Worm (Caenorhabditis elegans) whole organism, L1 larva: ENCODE measurements around the gene mam-6.

Experiments used
- C04F5.9 ChIP-seq: sonication (generic microtip); optimal IDR thresholded peaks from 2 replicates; lab custom pipeline; 2016; ENCODE audit warnings: missing genetic modification characterization, missing compliant biosample characterization
- C16A3.4 ChIP-seq: fragments of 150-350 bp; optimal IDR thresholded peaks from 2 replicates; lab custom pipeline; 2014; ENCODE audit warnings: missing biosample characterization, missing genetic modification characterization
- C34B4.2 ChIP-seq: sonication (generic microtip); optimal IDR thresholded peaks from 2 replicates; lab custom pipeline; 2017; ENCODE audit warnings: mild to moderate bottlenecking, missing genetic modification characterization, missing compliant biosample characterization
- ama-1 ChIP-seq: fragments of 150-350 bp; optimal IDR thresholded peaks from 2 replicates; lab custom pipeline; 2014
- blmp-1 ChIP-seq: fragments of 150-350 bp; optimal IDR thresholded peaks from 2 replicates; lab custom pipeline; 2014; ENCODE audit warnings: missing biosample characterization, missing genetic modification characterization
- ceh-63 ChIP-seq: fragments of 200-800 bp; sonication (Bioruptor generic); optimal IDR thresholded peaks from 2 replicates; lab custom pipeline; 2018; ENCODE audit warnings: mild to moderate bottlenecking, missing genetic modification characterization, missing compliant biosample characterization
- ceh-82 ChIP-seq, 3 experiments: fragments of 150-350 bp in 1 of 3; sonication (generic microtip) in 2 of 3; optimal IDR thresholded peaks; 2 replicates each; lab custom pipeline; 2014 to 2017; ENCODE audit warnings: missing biosample characterization in 3 of 3, missing genetic modification characterization in 3 of 3
- ceh-88 ChIP-seq: fragments of 200-800 bp; sonication (Bioruptor generic); IDR thresholded peaks from 2 replicates; pipeline ENCODE4 v1.3.6; 2022; ENCODE audit warnings: missing genetic modification characterization, missing compliant biosample characterization
- ceh-90 ChIP-seq: sonication (generic microtip); optimal IDR thresholded peaks from 2 replicates; lab custom pipeline; 2016; ENCODE audit warnings: missing genetic modification characterization, missing compliant biosample characterization
- ces-1 ChIP-seq: fragments of 150-350 bp; optimal IDR thresholded peaks from 2 replicates; lab custom pipeline; 2014; ENCODE audit warnings: missing biosample characterization, missing genetic modification reagents, missing genetic modification characterization
- efl-1 ChIP-seq, 4 experiments: fragments of 150-350 bp; optimal IDR thresholded peaks in 3 of 4; peaks in 1 of 4; 1 replicate in 1 of 4; 2 replicates in 3 of 4; lab custom pipeline; 2014; ENCODE audit warnings: missing biosample characterization in 2 of 4, missing genetic modification characterization in 2 of 4, missing genetic modification reagents in 2 of 4
- egl-27 ChIP-seq, 2 experiments: fragments of 150-350 bp in 1 of 2; sonication (generic microtip); optimal IDR thresholded peaks; 3 replicates each; lab custom pipeline; 2017 to 2018; ENCODE audit warnings: missing biosample characterization in 2 of 2, missing genetic modification characterization in 2 of 2, missing genetic modification reagents in 2 of 2
- elt-2 ChIP-seq: sonication (generic microtip); optimal IDR thresholded peaks from 2 replicates; lab custom pipeline; 2016; ENCODE audit warnings: missing genetic modification characterization, mild to moderate bottlenecking, inconsistent platforms, missing compliant biosample characterization, missing genetic modification reagents
- fos-1 ChIP-seq: fragments of 150-350 bp; optimal IDR thresholded peaks from 2 replicates; lab custom pipeline; 2014; ENCODE audit warnings: missing biosample characterization, missing genetic modification characterization
- hlh-17 ChIP-seq: fragments of 200-800 bp; sonication (Bioruptor generic); optimal IDR thresholded peaks from 2 replicates; lab custom pipeline; 2018; ENCODE audit warnings: missing genetic modification characterization, mild to moderate bottlenecking, missing compliant biosample characterization, moderate library complexity, borderline replicate concordance
- hpl-2 ChIP-seq: fragments of 150-350 bp; optimal IDR thresholded peaks from 2 replicates; lab custom pipeline; 2014; ENCODE audit warnings: missing biosample characterization, missing genetic modification reagents, missing genetic modification characterization
- jun-1 ChIP-seq: fragments of 150-350 bp; optimal IDR thresholded peaks from 2 replicates; lab custom pipeline; 2014; ENCODE audit warnings: missing biosample characterization, missing genetic modification reagents, missing genetic modification characterization
- lin-14 ChIP-seq: fragments of 200-800 bp; sonication (Bioruptor generic); optimal IDR thresholded peaks from 2 replicates; lab custom pipeline; 2018; ENCODE audit warnings: mild to moderate bottlenecking, missing genetic modification characterization, moderate library complexity, missing compliant biosample characterization
- lin-15B ChIP-seq: fragments of 150-350 bp; sonication (generic microtip); optimal IDR thresholded peaks from 3 replicates; lab custom pipeline; 2014; ENCODE audit warnings: missing biosample characterization, missing genetic modification characterization
- lin-35 ChIP-seq, 2 experiments: fragments of 150-350 bp; optimal IDR thresholded peaks; 2 replicates each; lab custom pipeline; 2014; ENCODE audit warnings: missing biosample characterization in 2 of 2, missing genetic modification characterization in 2 of 2, missing genetic modification reagents in 2 of 2
- lsy-2 ChIP-seq, 2 experiments: fragments of 150-350 bp; optimal IDR thresholded peaks; 2 replicates each; lab custom pipeline; 2014; ENCODE audit warnings: missing biosample characterization in 2 of 2, missing genetic modification characterization in 2 of 2
- mep-1 ChIP-seq: fragments of 150-350 bp; optimal IDR thresholded peaks from 2 replicates; lab custom pipeline; 2014; ENCODE audit warnings: missing biosample characterization, missing genetic modification characterization
- nhr-11 ChIP-seq: fragments of 150-350 bp; optimal IDR thresholded peaks from 2 replicates; lab custom pipeline; 2014; ENCODE audit warnings: missing biosample characterization, missing genetic modification characterization
- nhr-12 ChIP-seq: sonication (generic microtip); optimal IDR thresholded peaks from 2 replicates; lab custom pipeline; 2017; ENCODE audit warnings: missing biosample characterization, missing genetic modification characterization
- nhr-237 ChIP-seq: fragments of 150-350 bp; optimal IDR thresholded peaks from 2 replicates; lab custom pipeline; 2014; ENCODE audit warnings: missing biosample characterization, missing genetic modification characterization
- nhr-28 ChIP-seq: fragments of 150-350 bp; optimal IDR thresholded peaks from 2 replicates; lab custom pipeline; 2014; ENCODE audit warnings: missing biosample characterization, missing genetic modification characterization
- nhr-47 ChIP-seq: sonication (generic microtip); optimal IDR thresholded peaks from 2 replicates; lab custom pipeline; 2016; ENCODE audit warnings: mild to moderate bottlenecking, missing genetic modification characterization, moderate library complexity, missing compliant biosample characterization
- nhr-71 ChIP-seq: sonication (generic microtip); optimal IDR thresholded peaks from 2 replicates; lab custom pipeline; 2016; ENCODE audit warnings: mild to moderate bottlenecking, missing genetic modification characterization, moderate library complexity, missing compliant biosample characterization
- nhr-77 ChIP-seq: fragments of 150-350 bp; optimal IDR thresholded peaks from 2 replicates; lab custom pipeline; 2014; ENCODE audit warnings: missing biosample characterization, missing genetic modification characterization
- nhr-84 ChIP-seq: sonication (generic microtip); optimal IDR thresholded peaks from 2 replicates; lab custom pipeline; 2017; ENCODE audit warnings: missing biosample characterization, missing genetic modification characterization
- nhr-90 ChIP-seq: sonication (generic microtip); optimal IDR thresholded peaks from 2 replicates; lab custom pipeline; 2016; ENCODE audit warnings: mild to moderate bottlenecking, missing genetic modification characterization, missing compliant biosample characterization; ENCODE audit not compliant: poor library complexity
- skn-1 ChIP-seq: fragments of 150-350 bp; optimal IDR thresholded peaks from 2 replicates; lab custom pipeline; 2014; ENCODE audit warnings: missing biosample characterization, missing genetic modification characterization
- snpc-4 ChIP-seq: fragments of 150-350 bp; optimal IDR thresholded peaks from 2 replicates; lab custom pipeline; 2014; ENCODE audit warnings: missing biosample characterization, missing genetic modification characterization
- sox-4 ChIP-seq: sonication (generic microtip); optimal IDR thresholded peaks from 2 replicates; lab custom pipeline; 2016; ENCODE audit warnings: missing genetic modification characterization, missing compliant biosample characterization
- swsn-7 ChIP-seq: sonication (generic microtip); optimal IDR thresholded peaks from 2 replicates; lab custom pipeline; 2016; ENCODE audit warnings: missing genetic modification characterization, missing compliant biosample characterization
- tlp-1 ChIP-seq: fragments of 150-350 bp; optimal IDR thresholded peaks from 2 replicates; lab custom pipeline; 2014; ENCODE audit warnings: missing biosample characterization, missing genetic modification characterization
- unc-130 ChIP-seq: fragments of 150-350 bp; optimal IDR thresholded peaks from 2 replicates; lab custom pipeline; 2017; ENCODE audit warnings: missing biosample characterization, missing genetic modification characterization, inconsistent platforms
- unc-30 ChIP-seq: sonication (generic microtip); optimal IDR thresholded peaks from 2 replicates; lab custom pipeline; 2017; ENCODE audit warnings: missing biosample characterization, missing genetic modification characterization
- unc-86 ChIP-seq: sonication (generic microtip); optimal IDR thresholded peaks from 2 replicates; lab custom pipeline; 2016; ENCODE audit warnings: missing genetic modification characterization, missing compliant biosample characterization
- vab-15 ChIP-seq: sonication (generic microtip); optimal IDR thresholded peaks from 2 replicates; lab custom pipeline; 2017; ENCODE audit warnings: missing genotype, mild to moderate bottlenecking, missing genetic modification characterization, missing compliant biosample characterization
- xbp-1 ChIP-seq: sonication (generic microtip); optimal IDR thresholded peaks from 2 replicates; lab custom pipeline; 2016; ENCODE audit warnings: missing genetic modification characterization, missing compliant biosample characterization
- ztf-11 ChIP-seq, 2 experiments: sonication (generic microtip); optimal IDR thresholded peaks; 2 replicates each; lab custom pipeline; 2016 to 2017; ENCODE audit warnings: missing genetic modification characterization in 2 of 2, missing biosample characterization in 1 of 2, missing compliant biosample characterization in 1 of 2
- ztf-4 ChIP-seq: fragments of 150-350 bp; optimal IDR thresholded peaks from 2 replicates; lab custom pipeline; 2014; ENCODE audit warnings: missing biosample characterization, missing genetic modification characterization

Gene mam-6

ce11 chrX:15096277-15096676, 27.1 kb upstream of the mam-6 start:
- TF ChIP-seq lsy-2 (tag; optimal IDR thresholded peaks at IDR 0.05; lab: Kevin White, UChicago): no peak
- no peak for TF ChIP-seq swsn-7 (tag; lab: Kevin White, UChicago)
- no peak for TF ChIP-seq tlp-1 (tag; lab: Kevin White, UChicago)
- TF ChIP-seq jun-1: no peak
- no peak for TF ChIP-seq ceh-90
- no peak for TF ChIP-seq skn-1 (tag; lab: Kevin White, UChicago)
- TF ChIP-seq C34B4.2: no peak
- TF ChIP-seq nhr-77 (tag; lab: Kevin White, UChicago): no peak
- no peak for TF ChIP-seq mep-1
- no peak for TF ChIP-seq nhr-84 (tag; lab: Kevin White, UChicago)

- TF ChIP-seq ceh-63 (no peak), tlp-1 (tag; lab: Kevin White, UChicago) (no peak), ceh-88 (no peak), mep-1 (no peak), nhr-84 (tag; lab: Kevin White, UChicago) (no peak), ceh-82 (tag; optimal IDR thresholded peaks at IDR 0.05; lab: Kevin White, UChicago) (no peak), blmp-1 (no peak), lin-14 (GFP tag; lab: Kevin White, UChicago) (no peak), ztf-11 (tag; optimal IDR thresholded peaks at IDR 0.05; lab: Kevin White, UChicago) (no peak), lin-35 (GFP tag; optimal IDR thresholded peaks at IDR 0.05; lab: Kevin White, UChicago) (no peak), nhr-71 (tag; lab: Kevin White, UChicago) (no peak), fos-1 (tag; lab: Kevin White, UChicago) (no peak), nhr-11 (tag; lab: Kevin White, UChicago) (no peak), ceh-90 (no peak), ama-1 (lab: Kevin White, UChicago) (no peak)
These were observed 25.8 kb upstream of the mam-6 start, which contains the start of gene F09B12.7 for ce11 chrX:15094973-15095372. TSS of gene F09B12.7 (minus strand) at chrX:15095073.

ce11 chrX:15092775-15093386, 23.7 kb upstream of the mam-6 start:
- no peak for TF ChIP-seq unc-30 (tag; lab: Kevin White, UChicago)
- TF ChIP-seq vab-15 (tag; lab: Kevin White, UChicago): no peak
- no peak for TF ChIP-seq efl-1 (optimal IDR thresholded peaks at IDR 0.05; lab: Kevin White, UChicago)
- peak in 1 of 2 experiments; percentile 87 for TF ChIP-seq efl-1 (GFP tag; optimal IDR thresholded peaks at IDR 0.05 in 1 of 2; lab: Kevin White, UChicago)
- no peak for TF ChIP-seq C04F5.9 (tag; lab: Kevin White, UChicago)
- TF ChIP-seq snpc-4 (tag; lab: Kevin White, UChicago): peak; percentile 74
- no peak for TF ChIP-seq C16A3.4 (tag; lab: Kevin White, UChicago)
- no peak for TF ChIP-seq unc-86
- TF ChIP-seq nhr-90 (tag; lab: Kevin White, UChicago): no peak

ce11 chrX:15089123-15089522, 20.0 kb upstream of the mam-6 start, which contains the start of gene flr-4:
TSS of gene flr-4 (plus strand) at chrX:15089397.
- peak in 1 of 2 experiments; percentile 16 for TF ChIP-seq lin-35 (GFP tag; optimal IDR thresholded peaks at IDR 0.05; lab: Kevin White, UChicago)
- peak; percentile 45 for TF ChIP-seq elt-2
- TF ChIP-seq lin-15B: no peak
- no peak for TF ChIP-seq unc-130
- TF ChIP-seq lin-14 (GFP tag; lab: Kevin White, UChicago): no peak

ce11 chrX:15087752-15088151, 18.6 kb upstream of the mam-6 start:
- no peak for TF ChIP-seq elt-2
- TF ChIP-seq nhr-28 (tag; lab: Kevin White, UChicago): no peak
- TF ChIP-seq vab-15 (tag; lab: Kevin White, UChicago): no peak
- no peak for TF ChIP-seq xbp-1
- TF ChIP-seq C04F5.9 (tag; lab: Kevin White, UChicago): no peak
- no peak for TF ChIP-seq nhr-12
- TF ChIP-seq hpl-2: no peak
- TF ChIP-seq swsn-7 (tag; lab: Kevin White, UChicago): no peak
- no peak for TF ChIP-seq nhr-237
- TF ChIP-seq ces-1: no peak
- no peak for TF ChIP-seq hlh-17 (GFP tag; lab: Kevin White, UChicago)
- TF ChIP-seq jun-1: no peak
- TF ChIP-seq snpc-4 (tag; lab: Kevin White, UChicago): no peak
- TF ChIP-seq egl-27 (tag; optimal IDR thresholded peaks at IDR 0.05; lab: Kevin White, UChicago): no peak
- no peak for TF ChIP-seq ztf-4 (tag; lab: Kevin White, UChicago)
- TF ChIP-seq sox-4: no peak
- no peak for TF ChIP-seq ama-1 (lab: Kevin White, UChicago)
- TF ChIP-seq nhr-47 (tag; lab: Kevin White, UChicago): no peak
- no peak for TF ChIP-seq nhr-77 (tag; lab: Kevin White, UChicago)
- TF ChIP-seq, all 84 proteins: peak for 0
